Worm (Caenorhabditis elegans) whole organism, early embryonic: Measurements from ENCODE around the gene dkf-2.

ENCODE experiments used
- B0310.2 ChIP-seq: sonication (generic microtip); optimal IDR thresholded peaks from 2 replicates; lab custom pipeline; 2016; ENCODE audit warnings: mild to moderate bottlenecking, missing genetic modification characterization, missing compliant biosample characterization
- aly-1 ChIP-seq: sonication (generic microtip); optimal IDR thresholded peaks from 2 replicates; lab custom pipeline; 2016; ENCODE audit warnings: missing genetic modification characterization, missing compliant biosample characterization
- ama-1 ChIP-seq: fragments of 150-350 bp; optimal IDR thresholded peaks from 2 replicates; lab custom pipeline; 2014
- ceh-36 ChIP-seq: sonication (generic microtip); optimal IDR thresholded peaks from 2 replicates; lab custom pipeline; 2016; ENCODE audit warnings: missing genetic modification characterization, inconsistent platforms, missing compliant biosample characterization
- flt-1 ChIP-seq: fragments of 200-800 bp; sonication (Bioruptor generic); IDR thresholded peaks from 2 replicates; pipeline ENCODE4 v1.3.6; 2022; ENCODE audit warnings: missing genetic modification characterization, missing compliant biosample characterization
- hmg-4 ChIP-seq: fragments of 200-800 bp; sonication (Bioruptor generic); optimal IDR thresholded peaks from 2 replicates; lab custom pipeline; 2018; ENCODE audit warnings: mild to moderate bottlenecking, missing genetic modification characterization, missing compliant biosample characterization
- scrt-1 ChIP-seq: fragments of 200-800 bp; sonication (Bioruptor generic); IDR thresholded peaks from 2 replicates; pipeline ENCODE4 v1.3.6; 2022; ENCODE audit warnings: missing genetic modification characterization, missing compliant biosample characterization
- sea-1 ChIP-seq: fragments of 200-800 bp; sonication (Bioruptor generic); conservative IDR thresholded peaks from 2 replicates; pipeline ENCODE4 v1.3.6; 2022; ENCODE audit warnings: missing genetic modification characterization, missing compliant biosample characterization
- tbx-11 ChIP-seq: fragments of 200-800 bp; sonication (Bioruptor generic); IDR thresholded peaks from 2 replicates; pipeline ENCODE4 v1.3.6; 2022; ENCODE audit warnings: missing genetic modification characterization, missing compliant biosample characterization
- tra-4 ChIP-seq: sonication (generic microtip); optimal IDR thresholded peaks from 2 replicates; lab custom pipeline; 2017; ENCODE audit warnings: missing genetic modification characterization, missing compliant biosample characterization

- no peak for TF ChIP-seq ceh-36
- TF ChIP-seq sea-1 (GFP tag; lab: Robert Waterston, UW) = no peak
- no peak for TF ChIP-seq scrt-1 (GFP tag; lab: Robert Waterston, UW)
- no peak for TF ChIP-seq aly-1 (tag; lab: Kevin White, UChicago)
- no peak for TF ChIP-seq B0310.2 (tag; lab: Kevin White, UChicago)
- no peak for TF ChIP-seq tra-4 (tag; lab: Kevin White, UChicago)
- TF ChIP-seq ama-1 (lab: Kevin White, UChicago) = no peak
- no peak for TF ChIP-seq hmg-4 (GFP tag; lab: Kevin White, UChicago)
- TF ChIP-seq tbx-11 (GFP tag; lab: Robert Waterston, UW) = no peak
- no peak for TF ChIP-seq flt-1
Observed at ce11 chrV:16800484-16800883, 53.1 kb downstream of the dkf-2 start.
